Fruit fly (Drosophila melanogaster) whole organism, embryonic: ENCODE results near the gene CG16719.
A peak's percentile ranks its signal among the peaks of the same experiment; 100 is the strongest.

Experiments used
- ATbp ChIP-seq: fragments of 200-800 bp; sonication (Bioruptor generic); optimal IDR thresholded peaks from 2 replicates; lab custom pipeline; 2017; ENCODE audit warnings: missing biosample characterization, mild to moderate bottlenecking, missing genetic modification characterization, missing genetic modification reagents
- Atf3 ChIP-seq: fragments of 200-800 bp; sonication (Bioruptor generic); optimal IDR thresholded peaks from 3 replicates; lab custom pipeline; 2016; ENCODE audit warnings: missing biosample characterization, missing genetic modification characterization
- CG12659 ChIP-seq: fragments of 200-800 bp; sonication (Bioruptor generic); optimal IDR thresholded peaks from 3 replicates; lab custom pipeline; 2017; ENCODE audit warnings: mild to moderate bottlenecking, missing biosample characterization, missing genetic modification reagents, missing genetic modification characterization
- CG12769 ChIP-seq: fragments of 200-800 bp; sonication (Bioruptor generic); optimal IDR thresholded peaks from 2 replicates; lab custom pipeline; 2019; ENCODE audit warnings: missing biosample characterization, mild to moderate bottlenecking, missing genetic modification characterization, moderate library complexity
- CG13287 ChIP-seq: fragments of 200-800 bp; sonication (Bioruptor generic); IDR thresholded peaks from 2 replicates; pipeline ENCODE4 v1.3.6; 2022; ENCODE audit warnings: missing biosample characterization, missing genetic modification characterization; ENCODE audit not compliant: partially characterized antibody
- CG1603 ChIP-seq: fragments of 200-800 bp; sonication (Bioruptor generic); optimal IDR thresholded peaks from 2 replicates; lab custom pipeline; 2019; ENCODE audit warnings: missing biosample characterization, mild to moderate bottlenecking, missing genetic modification characterization, moderate library complexity
- CG16779 ChIP-seq: fragments of 200-800 bp; sonication (Bioruptor generic); IDR thresholded peaks from 2 replicates; pipeline ENCODE4 v1.3.6; 2022; ENCODE audit warnings: missing biosample characterization, missing genetic modification characterization
- CG17912 ChIP-seq: fragments of 200-800 bp; sonication (Bioruptor generic); optimal IDR thresholded peaks from 2 replicates; lab custom pipeline; 2018; ENCODE audit warnings: missing biosample characterization, mild to moderate bottlenecking, missing genetic modification characterization
- CG1832 ChIP-seq: fragments of 200-800 bp; sonication (Bioruptor generic); optimal IDR thresholded peaks from 2 replicates; lab custom pipeline; 2017; ENCODE audit warnings: missing biosample characterization, mild to moderate bottlenecking, missing genetic modification characterization, inconsistent platforms
- CG2120 ChIP-seq: fragments of 200-800 bp; sonication (Bioruptor generic); optimal IDR thresholded peaks from 3 replicates; lab custom pipeline; 2016; ENCODE audit warnings: missing biosample characterization, missing genetic modification characterization
- CG3163 ChIP-seq: fragments of 200-800 bp; sonication (Bioruptor generic); optimal IDR thresholded peaks from 3 replicates; lab custom pipeline; 2016; ENCODE audit warnings: missing biosample characterization, missing genetic modification characterization
- CG4282 ChIP-seq: fragments of 200-800 bp; sonication (Bioruptor generic); optimal IDR thresholded peaks from 2 replicates; lab custom pipeline; 2016; ENCODE audit warnings: missing biosample characterization, missing genetic modification characterization
- CG4328 ChIP-seq: fragments of 200-800 bp; sonication (Bioruptor generic); optimal IDR thresholded peaks from 3 replicates; lab custom pipeline; 2017; ENCODE audit warnings: missing biosample characterization, missing genetic modification reagents, missing genetic modification characterization
- CG4424 ChIP-seq: fragments of 200-800 bp; sonication (Bioruptor generic); optimal IDR thresholded peaks from 3 replicates; lab custom pipeline; 2016; ENCODE audit warnings: missing biosample characterization, missing genetic modification characterization
- CG7372 ChIP-seq: fragments of 200-800 bp; sonication (Bioruptor generic); IDR thresholded peaks from 2 replicates; pipeline ENCODE4 v1.3.6; 2022; ENCODE audit warnings: missing biosample characterization, missing genetic modification characterization
- CG7745 ChIP-seq: fragments of 200-800 bp; sonication (Bioruptor generic); optimal IDR thresholded peaks from 2 replicates; lab custom pipeline; 2018; ENCODE audit warnings: missing biosample characterization, mild to moderate bottlenecking, missing genetic modification characterization, moderate library complexity
- CG8089 ChIP-seq: fragments of 200-800 bp; sonication (Bioruptor generic); optimal IDR thresholded peaks from 3 replicates; lab custom pipeline; 2016; ENCODE audit warnings: missing biosample characterization, missing genetic modification characterization
- CTCF ChIP-seq: fragments of 200-800 bp; sonication (Bioruptor generic); optimal IDR thresholded peaks from 2 replicates; lab custom pipeline; 2017; ENCODE audit warnings: missing biosample characterization, mild to moderate bottlenecking, missing genetic modification characterization, moderate library complexity
- D ChIP-seq, 2 experiments: fragments of 200-800 bp in 1 of 2; fragments of >200 bp in 1 of 2; sonication (Bioruptor generic) in 1 of 2; optimal IDR thresholded peaks; 2 replicates in 1 of 2; 3 replicates in 1 of 2; lab custom pipeline; 2017; ENCODE audit warnings: mild to moderate bottlenecking in 1 of 2, missing biosample characterization in 1 of 2, missing genetic modification characterization in 1 of 2, missing genetic modification reagents in 1 of 2
- Dad ChIP-seq: fragments of 200-800 bp; sonication (Bioruptor generic); optimal IDR thresholded peaks from 3 replicates; lab custom pipeline; 2016; ENCODE audit warnings: missing biosample characterization, missing genetic modification characterization
- Dfd ChIP-seq, 2 experiments: fragments of >200 bp; optimal IDR thresholded peaks; 2 replicates each; lab custom pipeline; 2017; ENCODE audit warnings: missing biosample characterization in 2 of 2, missing genetic modification characterization in 2 of 2
- Eip74EF ChIP-seq, 2 experiments: fragments of 200-800 bp in 1 of 2; fragments of >200 bp in 1 of 2; sonication (Bioruptor generic) in 1 of 2; optimal IDR thresholded peaks; 2 replicates each; lab custom pipeline; 2017 to 2019; ENCODE audit warnings: missing biosample characterization in 2 of 2, missing genetic modification characterization in 2 of 2, mild to moderate bottlenecking in 1 of 2, moderate library complexity in 1 of 2
- Fer3 ChIP-seq: fragments of 200-800 bp; sonication (Bioruptor generic); optimal IDR thresholded peaks from 2 replicates; lab custom pipeline; 2018; ENCODE audit warnings: missing biosample characterization, mild to moderate bottlenecking, missing genetic modification characterization, moderate library complexity
- GATAe ChIP-seq: fragments of 200-800 bp; sonication (Bioruptor generic); conservative IDR thresholded peaks from 2 replicates; pipeline ENCODE4 v1.3.6; 2022; ENCODE audit warnings: missing biosample characterization, missing genetic modification characterization
- H15 ChIP-seq: fragments of 200-800 bp; sonication (Bioruptor generic); IDR thresholded peaks from 3 replicates; pipeline ENCODE4 v1.3.6; 2022; ENCODE audit warnings: missing biosample characterization, missing genetic modification characterization
- HLH54F ChIP-seq: fragments of 200-800 bp; sonication (Bioruptor generic); optimal IDR thresholded peaks from 3 replicates; lab custom pipeline; 2016; ENCODE audit warnings: missing biosample characterization, missing genetic modification characterization
- Hmr ChIP-seq: fragments of 200-800 bp; sonication (Bioruptor generic); optimal IDR thresholded peaks from 3 replicates; lab custom pipeline; 2017; ENCODE audit warnings: mild to moderate bottlenecking, missing biosample characterization, missing genetic modification reagents, missing genetic modification characterization
- NK7.1 ChIP-seq: fragments of 200-800 bp; sonication (Bioruptor generic); optimal IDR thresholded peaks from 3 replicates; lab custom pipeline; 2016; ENCODE audit warnings: missing biosample characterization, missing genetic modification characterization
- Optix ChIP-seq: fragments of 200-800 bp; sonication (Bioruptor generic); IDR thresholded peaks from 3 replicates; pipeline ENCODE4 v1.3.6; 2022; ENCODE audit warnings: missing biosample characterization, missing genetic modification characterization
- Spps ChIP-seq: fragments of 200-800 bp; sonication (Bioruptor generic); optimal IDR thresholded peaks from 2 replicates; lab custom pipeline; 2018; ENCODE audit warnings: missing biosample characterization, mild to moderate bottlenecking, missing genetic modification characterization
- Trl ChIP-seq, 3 experiments: fragments of >200 bp in 2 of 3; fragments of 200-800 bp in 1 of 3; sonication (Bioruptor generic) in 1 of 3; optimal IDR thresholded peaks; 2 replicates in 1 of 3; 3 replicates in 2 of 3; lab custom pipeline; 2016 to 2017; ENCODE audit warnings: missing biosample characterization in 1 of 3, missing genetic modification characterization in 1 of 3
- Usf ChIP-seq: fragments of 200-800 bp; sonication (Bioruptor generic); optimal IDR thresholded peaks from 2 replicates; lab custom pipeline; 2017; ENCODE audit warnings: missing genotype, missing biosample characterization, missing genetic modification characterization
- cas ChIP-seq: fragments of 200-800 bp; sonication (Bioruptor generic); IDR thresholded peaks from 2 replicates; pipeline ENCODE4 v1.3.6; 2022; ENCODE audit warnings: missing biosample characterization, missing genetic modification characterization
- cg ChIP-seq: fragments of 200-800 bp; sonication (Bioruptor generic); optimal IDR thresholded peaks from 3 replicates; lab custom pipeline; 2019; ENCODE audit warnings: missing biosample characterization, mild to moderate bottlenecking, missing genetic modification characterization, moderate library complexity
- chinmo ChIP-seq: fragments of 200-800 bp; sonication (Bioruptor generic); IDR thresholded peaks from 4 replicates; pipeline ENCODE4 v1.3.6; 2022; ENCODE audit warnings: missing biosample characterization, missing genetic modification characterization; ENCODE audit not compliant: partially characterized antibody
- crc ChIP-seq: fragments of 200-800 bp; sonication (Bioruptor generic); optimal IDR thresholded peaks from 2 replicates; lab custom pipeline; 2016; ENCODE audit warnings: missing biosample characterization, missing genetic modification characterization
- crp ChIP-seq, 2 experiments: fragments of 200-800 bp; sonication (Bioruptor generic); optimal IDR thresholded peaks; 2 replicates in 1 of 2; 3 replicates in 1 of 2; lab custom pipeline; 2017; ENCODE audit warnings: missing biosample characterization in 2 of 2, missing genetic modification characterization in 2 of 2, mild to moderate bottlenecking in 1 of 2, moderate library complexity in 1 of 2
- en ChIP-seq: fragments of 200-800 bp; sonication (Bioruptor generic); optimal IDR thresholded peaks from 2 replicates; lab custom pipeline; 2016; ENCODE audit warnings: missing biosample characterization, missing genetic modification characterization
- ewg ChIP-seq: fragments of 200-800 bp; sonication (Bioruptor generic); optimal IDR thresholded peaks from 3 replicates; lab custom pipeline; 2017; ENCODE audit warnings: mild to moderate bottlenecking, missing biosample characterization, missing genetic modification reagents, missing genetic modification characterization
- fd102C ChIP-seq: fragments of 200-800 bp; sonication (Bioruptor generic); optimal IDR thresholded peaks from 2 replicates; lab custom pipeline; 2018; ENCODE audit warnings: missing biosample characterization, mild to moderate bottlenecking, missing genetic modification characterization, moderate library complexity
- mirr ChIP-seq: fragments of 200-800 bp; sonication (Bioruptor generic); optimal IDR thresholded peaks from 3 replicates; lab custom pipeline; 2018; ENCODE audit warnings: missing biosample characterization, mild to moderate bottlenecking, missing genetic modification characterization
- mld ChIP-seq: fragments of 200-800 bp; sonication (Bioruptor generic); IDR thresholded peaks from 3 replicates; pipeline ENCODE4 v1.3.6; 2022; ENCODE audit warnings: missing biosample characterization, missing genetic modification characterization; ENCODE audit not compliant: partially characterized antibody
- otp ChIP-seq: fragments of 200-800 bp; sonication (Bioruptor generic); IDR thresholded peaks from 3 replicates; pipeline ENCODE4, ENCODE4 v1.3.6; 2022; ENCODE audit warnings: missing biosample characterization, missing genetic modification characterization
- seq ChIP-seq: fragments of 200-800 bp; sonication (Bioruptor generic); IDR thresholded peaks from 2 replicates; pipeline ENCODE4 v1.3.6; 2022; ENCODE audit warnings: missing biosample characterization, missing genetic modification characterization
- sr ChIP-seq: fragments of 200-800 bp; sonication (Bioruptor generic); IDR thresholded peaks from 3 replicates; pipeline ENCODE4 v1.3.6; 2022; ENCODE audit warnings: missing biosample characterization, missing genetic modification characterization
- tll ChIP-seq, 2 experiments: fragments of 200-800 bp in 1 of 2; fragments of >200 bp in 1 of 2; sonication (Bioruptor generic) in 1 of 2; optimal IDR thresholded peaks; 2 replicates each; lab custom pipeline; 2017 to 2019; ENCODE audit warnings: missing biosample characterization in 2 of 2, missing genetic modification characterization in 2 of 2, mild to moderate bottlenecking in 1 of 2, moderate library complexity in 1 of 2
- toy ChIP-seq: fragments of 200-800 bp; sonication (Bioruptor generic); IDR thresholded peaks from 2 replicates; pipeline ENCODE4 v1.3.6; 2022; ENCODE audit warnings: missing biosample characterization, missing genetic modification characterization
- vvl ChIP-seq: fragments of 200-800 bp; sonication (Bioruptor generic); IDR thresholded peaks from 2 replicates; pipeline ENCODE4 v1.3.6; 2022; ENCODE audit warnings: missing biosample characterization, missing genetic modification characterization
- yki ChIP-seq: fragments of >200 bp; optimal IDR thresholded peaks from 3 replicates; lab custom pipeline; 2018
- zfh1 ChIP-seq: fragments of 200-800 bp; sonication (Bioruptor generic); IDR thresholded peaks from 3 replicates; pipeline ENCODE4 v1.3.6; 2022; ENCODE audit warnings: missing biosample characterization, missing genetic modification characterization

The CG16719 gene

DNA sequence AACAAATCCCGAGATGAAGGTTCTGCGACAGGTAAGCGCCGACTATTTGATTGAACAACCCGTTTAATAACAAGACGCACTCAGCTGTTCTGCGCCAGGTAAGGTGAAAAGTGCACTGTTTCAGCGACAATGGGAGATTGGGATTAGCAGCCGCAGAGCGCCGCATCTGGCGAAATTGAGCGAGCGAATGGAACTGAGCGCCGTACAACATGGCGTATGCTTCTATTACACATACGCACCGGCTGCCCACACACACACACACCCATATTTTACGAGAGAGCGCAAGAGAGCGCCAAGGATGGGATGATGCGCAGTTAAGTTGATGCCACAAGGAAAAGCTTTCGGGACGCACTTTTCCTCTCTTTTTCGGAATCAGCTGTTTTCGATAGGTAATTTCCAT lies 10.3 kb downstream of the CG16719 start:
- TF ChIP-seq Trl (optimal IDR thresholded peaks at IDR 0.05; lab: Kevin White, UChicago) (peak; percentile 73 to 89), Trl (GFP tag; optimal IDR thresholded peaks at IDR 0.05; lab: Kevin White, UChicago) (no peak), crp (GFP tag; optimal IDR thresholded peaks at IDR 0.05; lab: Kevin White, UChicago) (peak in 1 of 2 experiments; percentile 34), chinmo (GFP tag; lab: Robert Waterston, UW) (peak; percentile 66; the same call in 3 of the 4 replicates), CG4282 (no peak), mirr (GFP tag; lab: Kevin White, UChicago) (peak; percentile 15), CG3163 (peak; percentile 73), Fer3 (tag; lab: Kevin White, UChicago) (no peak), HLH54F (GFP tag; lab: Kevin White, UChicago) (no peak), seq (GFP tag; lab: Robert Waterston, UW) (0 out of 2 replicates have a peak, but pooled peaks have one; percentile 17), sr (GFP tag; lab: Robert Waterston, UW) (0 out of 3 replicates have a peak, but pooled peaks have one; percentile 38), CG7372 (GFP tag; lab: Robert Waterston, UW) (peak; percentile 77), ewg (GFP tag; lab: Kevin White, UChicago) (peak; percentile 29), CTCF (no peak), zfh1 (GFP tag; lab: Robert Waterston, UW) (0 out of 3 replicates have a peak, but pooled peaks have one; percentile 5), yki (peak; percentile 28), H15 (GFP tag; lab: Robert Waterston, UW) (no peak), Eip74EF (GFP tag; optimal IDR thresholded peaks at IDR 0.05; lab: Kevin White, UChicago) (no peak), CG12769 (tag; lab: Kevin White, UChicago) (peak; percentile 8), Optix (GFP tag; lab: Robert Waterston, UW) (no peak), cg (GFP tag; lab: Kevin White, UChicago) (peak; percentile 71), CG16779 (no peak), CG13287 (peak; percentile 38)
- TF ChIP-seq, all 482 proteins: peak for 14

DNA sequence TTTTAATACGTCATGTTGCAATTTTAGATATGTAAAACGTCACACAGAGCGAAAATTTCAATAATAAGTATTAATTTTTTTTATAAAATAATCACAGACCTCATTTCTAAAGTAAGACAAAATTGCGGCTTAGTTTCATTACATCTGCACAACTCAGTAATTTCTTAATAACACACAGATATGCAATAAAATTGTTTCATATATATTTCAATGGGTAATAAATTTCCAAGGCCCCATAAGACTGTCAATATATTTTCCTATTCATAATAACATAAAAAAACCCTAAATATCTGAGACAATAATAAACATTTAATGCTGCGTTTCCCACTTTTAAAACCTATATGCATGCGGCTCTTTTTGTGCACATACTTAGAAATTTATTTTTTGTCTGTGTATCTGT lies 10.7 kb downstream of the CG16719 start:
- peak; percentile 28 for TF ChIP-seq ATbp (GFP tag; lab: Kevin White, UChicago)
- TF ChIP-seq CG2120 = peak; percentile 48
- no peak for TF ChIP-seq NK7.1
- no peak for TF ChIP-seq sr (GFP tag; lab: Robert Waterston, UW)
- TF ChIP-seq CG1603 (tag; lab: Kevin White, UChicago) = no peak
- TF ChIP-seq CG12659 (GFP tag; lab: Kevin White, UChicago) = peak; percentile 34
- no peak for TF ChIP-seq otp (GFP tag; lab: Robert Waterston, UW)
- no peak for TF ChIP-seq Usf (GFP tag; lab: Kevin White, UChicago)
- TF ChIP-seq Dfd (GFP tag; optimal IDR thresholded peaks at IDR 0.05; lab: Kevin White, UChicago) = no peak
- TF ChIP-seq cas (GFP tag; lab: Robert Waterston, UW) = no peak
- TF ChIP-seq Atf3 (GFP tag; lab: Kevin White, UChicago) = no peak
- TF ChIP-seq CG4424 (GFP tag; lab: Kevin White, UChicago) = peak; percentile 14
- no peak for TF ChIP-seq CG4328 (GFP tag; lab: Kevin White, UChicago)
- TF ChIP-seq Dad (GFP tag; lab: Kevin White, UChicago) = no peak
- no peak for TF ChIP-seq CG1832
- no peak for TF ChIP-seq H15 (GFP tag; lab: Robert Waterston, UW)
- no peak for TF ChIP-seq tll (GFP tag; optimal IDR thresholded peaks at IDR 0.05; lab: Kevin White, UChicago)
- no peak for TF ChIP-seq CG17912 (GFP tag; lab: Kevin White, UChicago)
- peak; percentile 32; the same call in 1 of the 2 replicates for TF ChIP-seq vvl (GFP tag; lab: Robert Waterston, UW)
- no peak for TF ChIP-seq GATAe (GFP tag; lab: Robert Waterston, UW)
- TF ChIP-seq toy (GFP tag; lab: Robert Waterston, UW) = no peak
- TF ChIP-seq D (optimal IDR thresholded peaks at IDR 0.05; lab: Kevin White, UChicago) = no peak
- no peak for TF ChIP-seq D (GFP tag; optimal IDR thresholded peaks at IDR 0.05; lab: Kevin White, UChicago)
- no peak for TF ChIP-seq fd102C (GFP tag; lab: Kevin White, UChicago)
- no peak for TF ChIP-seq Fer3 (tag; lab: Kevin White, UChicago)
- no peak for TF ChIP-seq crc (GFP tag; lab: Kevin White, UChicago)
- TF ChIP-seq Spps = no peak
- TF ChIP-seq CG8089 (GFP tag; lab: Kevin White, UChicago) = no peak
- no peak for TF ChIP-seq CG7745
- TF ChIP-seq mld (GFP tag; lab: Robert Waterston, UW) = no peak
- no peak for TF ChIP-seq en (GFP tag; lab: Kevin White, UChicago)
- peak; percentile 46 for TF ChIP-seq Hmr (GFP tag; lab: Kevin White, UChicago)
